Comparison of ENCODE assay signal across 1 fruit fly cellular context in genomic region chr3R:10568537-10568936, dm6.
TF ChIP-seq lines count a peak whose summit lies in the region.

No protein-coding gene starts in this region.

TF ChIP-seq in whole organism, embryonic, 481 proteins besides CTCF, POLR2A, EP300 and RAD21 (continued from another document):
- TF ChIP-seq Xrp1 (GFP tag; IDR thresholded peaks at IDR 0.05; lab: Robert Waterston, UW), result peak; percentile 61
- TF ChIP-seq twi (tag; optimal IDR thresholded peaks at IDR 0.05; lab: Kevin White, UChicago), result no peak
- TF ChIP-seq CG13123 (GFP tag; optimal IDR thresholded peaks at IDR 0.05; lab: Kevin White, UChicago), result no peak
- TF ChIP-seq NC2α (GFP tag; optimal IDR thresholded peaks at IDR 0.05; lab: Kevin White, UChicago), result no peak
- peak; percentile 44 for TF ChIP-seq CG10267 (tag; optimal IDR thresholded peaks at IDR 0.05; lab: Kevin White, UChicago)
- TF ChIP-seq CG14710 (tag; optimal IDR thresholded peaks at IDR 0.05; lab: Kevin White, UChicago), result peak; percentile 30
- TF ChIP-seq CG15601 (tag; optimal IDR thresholded peaks at IDR 0.05; lab: Kevin White, UChicago), result peak; percentile 22
- no peak for TF ChIP-seq NfI (GFP tag; optimal IDR thresholded peaks at IDR 0.05; lab: Kevin White, UChicago)
- peak; percentile 48 for TF ChIP-seq unpg (GFP tag; optimal IDR thresholded peaks at IDR 0.05; lab: Kevin White, UChicago)
- no peak for TF ChIP-seq HmgD (GFP tag; optimal IDR thresholded peaks at IDR 0.05; lab: Kevin White, UChicago)
- no peak for TF ChIP-seq CG6175 (GFP tag; IDR thresholded peaks at IDR 0.05; lab: Robert Waterston, UW)
- peak; percentile 22 for TF ChIP-seq Oli (tag; optimal IDR thresholded peaks at IDR 0.05; lab: Kevin White, UChicago)
- TF ChIP-seq CG10321 (GFP tag; IDR thresholded peaks at IDR 0.05; lab: Robert Waterston, UW), result no peak
- TF ChIP-seq Mes4 (GFP tag; optimal IDR thresholded peaks at IDR 0.05; lab: Kevin White, UChicago), result no peak
- no peak for TF ChIP-seq GATAe (GFP tag; conservative IDR thresholded peaks at IDR 0.05; lab: Robert Waterston, UW)
- TF ChIP-seq CG11093 (GFP tag; IDR thresholded peaks at IDR 0.05; lab: Robert Waterston, UW), result no peak
- TF ChIP-seq Ada2b (GFP tag; IDR thresholded peaks at IDR 0.05; lab: Robert Waterston, UW), result no peak
- TF ChIP-seq CG18011 (GFP tag; optimal IDR thresholded peaks at IDR 0.05; lab: Kevin White, UChicago), result no peak
- no peak for TF ChIP-seq Oaz (GFP tag; IDR thresholded peaks at IDR 0.05; lab: Robert Waterston, UW)
- TF ChIP-seq CG13296 (GFP tag; optimal IDR thresholded peaks at IDR 0.05; lab: Kevin White, UChicago), result no peak
- no peak for TF ChIP-seq aop (GFP tag; IDR thresholded peaks at IDR 0.05; lab: Robert Waterston, UW)
- no peak for TF ChIP-seq Sin3A (optimal IDR thresholded peaks at IDR 0.05; lab: Kevin White, UChicago)
- no peak for TF ChIP-seq CG12071 (GFP tag; optimal IDR thresholded peaks at IDR 0.05; lab: Kevin White, UChicago)
- no peak for TF ChIP-seq hbn (GFP tag; IDR thresholded peaks at IDR 0.05; lab: Robert Waterston, UW; ENCODE audit: partially characterized antibody)
- peak; percentile 46; the same call in 1 of the 3 replicates for TF ChIP-seq CG17361 (GFP tag; IDR thresholded peaks at IDR 0.05; lab: Robert Waterston, UW)
- peak; percentile 30 for TF ChIP-seq CG30403 (GFP tag; optimal IDR thresholded peaks at IDR 0.05; lab: Kevin White, UChicago)
- TF ChIP-seq pum (GFP tag; optimal IDR thresholded peaks at IDR 0.05; lab: Kevin White, UChicago), result no peak
- no peak for TF ChIP-seq CG4360 (GFP tag; IDR thresholded peaks at IDR 0.05; lab: Robert Waterston, UW)
- no peak for TF ChIP-seq CHES-1-like (GFP tag; optimal IDR thresholded peaks at IDR 0.05; lab: Kevin White, UChicago)
- no peak for TF ChIP-seq bab2 (GFP tag; optimal IDR thresholded peaks at IDR 0.05; lab: Kevin White, UChicago)
- no peak for TF ChIP-seq CG14860 (GFP tag; IDR thresholded peaks at IDR 0.05; lab: Robert Waterston, UW; ENCODE audit: partially characterized antibody)
- peak; percentile 23 for TF ChIP-seq CG8388 (GFP tag; optimal IDR thresholded peaks at IDR 0.05; lab: Kevin White, UChicago)
- TF ChIP-seq HLHmδ (GFP tag; optimal IDR thresholded peaks at IDR 0.05; lab: Kevin White, UChicago), result no peak
- TF ChIP-seq croc (GFP tag; conservative IDR thresholded peaks at IDR 0.05; lab: Robert Waterston, UW), result no peak
- no peak for TF ChIP-seq otp (GFP tag; IDR thresholded peaks at IDR 0.05; lab: Robert Waterston, UW)
- TF ChIP-seq Neu2 (GFP tag; optimal IDR thresholded peaks at IDR 0.05; lab: Kevin White, UChicago; ENCODE audit: borderline replicate concordance), result no peak
- no peak for TF ChIP-seq CG8944 (GFP tag; optimal IDR thresholded peaks at IDR 0.05; lab: Kevin White, UChicago)
- TF ChIP-seq dmrt11E (tag; optimal IDR thresholded peaks at IDR 0.05; lab: Kevin White, UChicago), result peak; percentile 56
- TF ChIP-seq unc-4 (GFP tag; IDR thresholded peaks at IDR 0.05; lab: Robert Waterston, UW; ENCODE audit: partially characterized antibody), result no peak
- peak in 1 of 2 experiments; percentile 2 for TF ChIP-seq Pdp1 (GFP tag; optimal IDR thresholded peaks at IDR 0.05; lab: Kevin White, UChicago)
- peak; percentile 37 for TF ChIP-seq CG9727 (GFP tag; optimal IDR thresholded peaks at IDR 0.05; lab: Kevin White, UChicago)
- no peak for TF ChIP-seq sim (GFP tag; IDR thresholded peaks at IDR 0.05; lab: Robert Waterston, UW)
- TF ChIP-seq org-1 (GFP tag; optimal IDR thresholded peaks at IDR 0.05; lab: Kevin White, UChicago), result no peak
- no peak for TF ChIP-seq z (GFP tag; IDR thresholded peaks at IDR 0.05; lab: Robert Waterston, UW)
- no peak for TF ChIP-seq CG2199 (GFP tag; IDR thresholded peaks at IDR 0.05; lab: Robert Waterston, UW)
- peak; percentile 2 for TF ChIP-seq Vsx1 (GFP tag; optimal IDR thresholded peaks at IDR 0.05; lab: Kevin White, UChicago)
- no peak for TF ChIP-seq usp (GFP tag; optimal IDR thresholded peaks at IDR 0.05; lab: Kevin White, UChicago)
- peak; percentile 30 for TF ChIP-seq CG17359 (tag; optimal IDR thresholded peaks at IDR 0.05; lab: Kevin White, UChicago)
- peak; percentile 61 for TF ChIP-seq CG10979 (tag; optimal IDR thresholded peaks at IDR 0.05; lab: Kevin White, UChicago)
- TF ChIP-seq CG3281 (GFP tag; optimal IDR thresholded peaks at IDR 0.05; lab: Kevin White, UChicago), result peak; percentile 15
- no peak for TF ChIP-seq CG5953 (GFP tag; IDR thresholded peaks at IDR 0.05; lab: Robert Waterston, UW)
- TF ChIP-seq CG3838 (GFP tag; optimal IDR thresholded peaks at IDR 0.05; lab: Kevin White, UChicago), result no peak
- TF ChIP-seq Chrac-16 (GFP tag; optimal IDR thresholded peaks at IDR 0.05; lab: Kevin White, UChicago), result no peak
- no peak for TF ChIP-seq NK7.1 (GFP tag; optimal IDR thresholded peaks at IDR 0.05; lab: Kevin White, UChicago)
- no peak for TF ChIP-seq CG12219 (GFP tag; optimal IDR thresholded peaks at IDR 0.05; lab: Kevin White, UChicago)
- no peak for TF ChIP-seq CG17385 (GFP tag; optimal IDR thresholded peaks at IDR 0.05; lab: Kevin White, UChicago)
- no peak for TF ChIP-seq tx (GFP tag; optimal IDR thresholded peaks at IDR 0.05; lab: Kevin White, UChicago)
- TF ChIP-seq grau (tag; optimal IDR thresholded peaks at IDR 0.05; lab: Kevin White, UChicago), result peak; percentile 29
- TF ChIP-seq fd96Cb (tag; optimal IDR thresholded peaks at IDR 0.05; lab: Kevin White, UChicago), result peak; percentile 17
- peak; percentile 22 for TF ChIP-seq CG4820 (GFP tag; optimal IDR thresholded peaks at IDR 0.05; lab: Kevin White, UChicago)
- no peak for TF ChIP-seq dati (GFP tag; IDR thresholded peaks at IDR 0.05; lab: Robert Waterston, UW)
- TF ChIP-seq CG11504 (tag; optimal IDR thresholded peaks at IDR 0.05; lab: Kevin White, UChicago), result peak; percentile 39
- no peak for TF ChIP-seq CG3065 (GFP tag; optimal IDR thresholded peaks at IDR 0.05; lab: Kevin White, UChicago)
- TF ChIP-seq D19A (tag; optimal IDR thresholded peaks at IDR 0.05; lab: Kevin White, UChicago), result peak; percentile 29
- no peak for TF ChIP-seq CG32767 (GFP tag; IDR thresholded peaks at IDR 0.05; lab: Robert Waterston, UW)
- TF ChIP-seq CG13424 (tag; optimal IDR thresholded peaks at IDR 0.05; lab: Kevin White, UChicago), result peak; percentile 40
- no peak for TF ChIP-seq CG12769 (tag; optimal IDR thresholded peaks at IDR 0.05; lab: Kevin White, UChicago)
- peak; percentile 25 for TF ChIP-seq CG4424 (GFP tag; optimal IDR thresholded peaks at IDR 0.05; lab: Kevin White, UChicago)
- no peak for TF ChIP-seq CG6791 (GFP tag; IDR thresholded peaks at IDR 0.05; lab: Robert Waterston, UW; ENCODE audit: partially characterized antibody)
- TF ChIP-seq ase (GFP tag; IDR thresholded peaks at IDR 0.05; lab: Robert Waterston, UW), result no peak
- no peak for TF ChIP-seq CG12659 (GFP tag; optimal IDR thresholded peaks at IDR 0.05; lab: Kevin White, UChicago)
- no peak for TF ChIP-seq trh (GFP tag; optimal IDR thresholded peaks at IDR 0.05; lab: Kevin White, UChicago)
- TF ChIP-seq pan (optimal IDR thresholded peaks at IDR 0.05; lab: Kevin White, UChicago), result no peak
- no peak for TF ChIP-seq pan (GFP tag; optimal IDR thresholded peaks at IDR 0.05 in 1 of 2, IDR thresholded peaks at IDR 0.05 in 1 of 2)
- no peak for TF ChIP-seq Dip3 (GFP tag; optimal IDR thresholded peaks at IDR 0.05; lab: Kevin White, UChicago)
- TF ChIP-seq jumu (GFP tag; optimal IDR thresholded peaks at IDR 0.05; lab: Kevin White, UChicago), result no peak
- TF ChIP-seq inv (GFP tag; IDR thresholded peaks at IDR 0.05; lab: Robert Waterston, UW; ENCODE audit: partially characterized antibody), result no peak
- no peak for TF ChIP-seq CG7556 (GFP tag; optimal IDR thresholded peaks at IDR 0.05; lab: Kevin White, UChicago)
- TF ChIP-seq CG3995 (GFP tag; optimal IDR thresholded peaks at IDR 0.05; lab: Kevin White, UChicago), result no peak
- TF ChIP-seq CG5245 (GFP tag; optimal IDR thresholded peaks at IDR 0.05; lab: Kevin White, UChicago), result no peak
- TF ChIP-seq Sox100B (GFP tag; optimal IDR thresholded peaks at IDR 0.05; lab: Kevin White, UChicago), result no peak
- peak; percentile 91 for TF ChIP-seq sens (GFP tag; lab: Kevin White, UChicago)
- TF ChIP-seq CG7987 (GFP tag; optimal IDR thresholded peaks at IDR 0.05; lab: Kevin White, UChicago), result no peak
- no peak for TF ChIP-seq CG10959 (GFP tag; IDR thresholded peaks at IDR 0.05; lab: Robert Waterston, UW)
- no peak for TF ChIP-seq Atf6 (GFP tag; IDR thresholded peaks at IDR 0.05; lab: Robert Waterston, UW)
- peak; percentile 2 for TF ChIP-seq ATbp (GFP tag; optimal IDR thresholded peaks at IDR 0.05; lab: Kevin White, UChicago)
- no peak for TF ChIP-seq bigmax (GFP tag; optimal IDR thresholded peaks at IDR 0.05; lab: Kevin White, UChicago)
- no peak for TF ChIP-seq HLH3B (GFP tag; IDR thresholded peaks at IDR 0.05; lab: Robert Waterston, UW)
- TF ChIP-seq slp2 (GFP tag; optimal IDR thresholded peaks at IDR 0.05; lab: Kevin White, UChicago), result no peak
- TF ChIP-seq CG31388 (GFP tag; optimal IDR thresholded peaks at IDR 0.05; lab: Kevin White, UChicago), result no peak
- TF ChIP-seq Ravus (GFP tag; IDR thresholded peaks at IDR 0.05; lab: Robert Waterston, UW), result no peak
- peak; percentile 7 for TF ChIP-seq CG10209 (GFP tag; optimal IDR thresholded peaks at IDR 0.05; lab: Kevin White, UChicago)
- no peak for TF ChIP-seq MBD-R2 (GFP tag; IDR thresholded peaks at IDR 0.05; lab: Robert Waterston, UW)
- no peak for TF ChIP-seq tio (GFP tag; optimal IDR thresholded peaks at IDR 0.05; lab: Kevin White, UChicago)
- TF ChIP-seq zen (tag; optimal IDR thresholded peaks at IDR 0.05; lab: Kevin White, UChicago), result peak; percentile 20
- peak; percentile 37; the same call in 2 of the 3 replicates for TF ChIP-seq row (GFP tag; IDR thresholded peaks at IDR 0.05; lab: Robert Waterston, UW)
- peak; percentile 57 for TF ChIP-seq CG31441 (GFP tag; IDR thresholded peaks at IDR 0.05; lab: Robert Waterston, UW)
- TF ChIP-seq CG10654 (GFP tag; optimal IDR thresholded peaks at IDR 0.05; lab: Kevin White, UChicago), result peak; percentile 10
- TF ChIP-seq onecut (GFP tag; IDR thresholded peaks at IDR 0.05; lab: Robert Waterston, UW), result no peak
- no peak for TF ChIP-seq Antp (GFP tag; optimal IDR thresholded peaks at IDR 0.05; lab: Kevin White, UChicago)
- TF ChIP-seq tll (GFP tag; optimal IDR thresholded peaks at IDR 0.05; lab: Kevin White, UChicago), result no peak
- no peak for TF ChIP-seq seq (GFP tag; IDR thresholded peaks at IDR 0.05; lab: Robert Waterston, UW)
- no peak for TF ChIP-seq Mrtf (GFP tag; IDR thresholded peaks at IDR 0.05; lab: Robert Waterston, UW)
- no peak for TF ChIP-seq CG8281 (tag; optimal IDR thresholded peaks at IDR 0.05; lab: Kevin White, UChicago)
- peak; percentile 66 for TF ChIP-seq gem (tag; optimal IDR thresholded peaks at IDR 0.05; lab: Kevin White, UChicago)
- TF ChIP-seq ftz-f1 (GFP tag; optimal IDR thresholded peaks at IDR 0.05; lab: Kevin White, UChicago), result no peak
- TF ChIP-seq CG9797 (GFP tag; optimal IDR thresholded peaks at IDR 0.05; lab: Kevin White, UChicago), result no peak
- no peak for TF ChIP-seq vvl (GFP tag; IDR thresholded peaks at IDR 0.05; lab: Robert Waterston, UW)
- TF ChIP-seq pnt (GFP tag; optimal IDR thresholded peaks at IDR 0.05; lab: Kevin White, UChicago), result no peak
- TF ChIP-seq CG11696 (GFP tag; IDR thresholded peaks at IDR 0.05; lab: Robert Waterston, UW), result no peak; the same call in 1 of the 2 replicates
- no peak for TF ChIP-seq tin (GFP tag; optimal IDR thresholded peaks at IDR 0.05; lab: Kevin White, UChicago)
- TF ChIP-seq Mad (GFP tag; optimal IDR thresholded peaks at IDR 0.05; lab: Kevin White, UChicago), result no peak
- no peak for TF ChIP-seq ab (GFP tag; optimal IDR thresholded peaks at IDR 0.05; lab: Kevin White, UChicago)
- peak; percentile 52 for TF ChIP-seq CG1603 (tag; optimal IDR thresholded peaks at IDR 0.05; lab: Kevin White, UChicago)
- TF ChIP-seq CG12744 (GFP tag; optimal IDR thresholded peaks at IDR 0.05; lab: Kevin White, UChicago), result no peak
- TF ChIP-seq dmrt99B (tag; optimal IDR thresholded peaks at IDR 0.05; lab: Kevin White, UChicago), result peak; percentile 25
- no peak for TF ChIP-seq CG6272 (GFP tag; IDR thresholded peaks at IDR 0.05; lab: Robert Waterston, UW)
- TF ChIP-seq jing (GFP tag; optimal IDR thresholded peaks at IDR 0.05; lab: Kevin White, UChicago), result no peak
- TF ChIP-seq Med (GFP tag; lab: Kevin White, UChicago), result peak; percentile 61
- peak; percentile 24 for TF ChIP-seq zf30C (GFP tag; optimal IDR thresholded peaks at IDR 0.05; lab: Kevin White, UChicago)
- peak; percentile 19 for TF ChIP-seq Ssrp (tag; optimal IDR thresholded peaks at IDR 0.05; lab: Kevin White, UChicago)
- peak; percentile 47 for TF ChIP-seq Blimp-1 (GFP tag; optimal IDR thresholded peaks at IDR 0.05; lab: Kevin White, UChicago)
- no peak for TF ChIP-seq Atf-2 (GFP tag; optimal IDR thresholded peaks at IDR 0.05; lab: Kevin White, UChicago)
- no peak for TF ChIP-seq CG1792 (GFP tag; optimal IDR thresholded peaks at IDR 0.05; lab: Kevin White, UChicago)
- TF ChIP-seq trem (tag; optimal IDR thresholded peaks at IDR 0.05; lab: Kevin White, UChicago), result peak; percentile 35
- no peak for TF ChIP-seq ken (GFP tag; IDR thresholded peaks at IDR 0.05; lab: Robert Waterston, UW)
- no peak for TF ChIP-seq CG9215 (GFP tag; IDR thresholded peaks at IDR 0.05; lab: Robert Waterston, UW)
- TF ChIP-seq CG2120 (GFP tag; optimal IDR thresholded peaks at IDR 0.05; lab: Kevin White, UChicago), result no peak
- peak in 1 of 3 experiments; percentile 35 for TF ChIP-seq lola (GFP tag; optimal IDR thresholded peaks at IDR 0.05; lab: Kevin White, UChicago)
- peak in 1 of 2 experiments; percentile 0 for TF ChIP-seq Hr51 (GFP tag; optimal IDR thresholded peaks at IDR 0.05; lab: Kevin White, UChicago)
- peak; percentile 4 for TF ChIP-seq CG18599 (GFP tag; optimal IDR thresholded peaks at IDR 0.05; lab: Kevin White, UChicago)
- TF ChIP-seq CG11560 (tag; IDR thresholded peaks at IDR 0.05; lab: Robert Waterston, UW), result no peak
- TF ChIP-seq CG17829 (tag; optimal IDR thresholded peaks at IDR 0.05; lab: Kevin White, UChicago), result peak; percentile 44
- peak; percentile 33 for TF ChIP-seq az2 (GFP tag; optimal IDR thresholded peaks at IDR 0.05; lab: Kevin White, UChicago)
- TF ChIP-seq zfh2 (GFP tag; optimal IDR thresholded peaks at IDR 0.05; lab: Kevin White, UChicago), result no peak
- no peak for TF ChIP-seq gsb-n (tag; optimal IDR thresholded peaks at IDR 0.05; lab: Kevin White, UChicago)
